Fruit fly (Drosophila melanogaster) whole organism, prepupa: Measurements from ENCODE around the gene ND-15.

ENCODE experiments used
- Blimp-1 ChIP-seq: fragments of 200-800 bp; sonication (Bioruptor generic); optimal IDR thresholded peaks from 3 replicates; lab custom pipeline; 2017; ENCODE audit warnings: missing biosample characterization, missing genetic modification characterization, mild to moderate bottlenecking, moderate library complexity, missing genetic modification reagents
- CG10631 ChIP-seq: fragments of 200-800 bp; sonication (Bioruptor generic); optimal IDR thresholded peaks from 2 replicates; lab custom pipeline; 2016; ENCODE audit warnings: missing biosample characterization, missing genetic modification characterization
- CG11294 ChIP-seq: fragments of 200-800 bp; sonication (Bioruptor generic); IDR thresholded peaks from 2 replicates; pipeline ENCODE4 v1.3.6; 2022; ENCODE audit warnings: missing biosample characterization, missing genetic modification characterization
- CG11762 ChIP-seq: fragments of 200-800 bp; sonication (Bioruptor generic); optimal IDR thresholded peaks from 3 replicates; lab custom pipeline; 2016; ENCODE audit warnings: missing biosample characterization, missing genetic modification characterization; ENCODE audit not compliant: insufficient read depth
- CG11902 ChIP-seq: fragments of 200-800 bp; sonication (Bioruptor generic); optimal IDR thresholded peaks from 3 replicates; lab custom pipeline; 2016; ENCODE audit warnings: missing biosample characterization, missing genetic modification characterization
- CG15336 ChIP-seq: fragments of 200-800 bp; sonication (Bioruptor generic); IDR thresholded peaks from 2 replicates; pipeline ENCODE4 v1.3.6; 2022; ENCODE audit warnings: missing biosample characterization, missing genetic modification characterization
- CG1621 ChIP-seq: fragments of 200-800 bp; sonication (Bioruptor generic); optimal IDR thresholded peaks from 3 replicates; lab custom pipeline; 2018; ENCODE audit warnings: missing biosample characterization, mild to moderate bottlenecking, missing genetic modification characterization
- CG3032 ChIP-seq: fragments of 200-800 bp; optimal IDR thresholded peaks from 2 replicates; lab custom pipeline; 2019; ENCODE audit warnings: missing biosample characterization, mild to moderate bottlenecking, missing genetic modification characterization, moderate library complexity
- CG31627 ChIP-seq: fragments of 200-800 bp; sonication (Bioruptor generic); optimal IDR thresholded peaks from 3 replicates; lab custom pipeline; 2016; ENCODE audit warnings: missing biosample characterization, missing genetic modification characterization
- CG32006 ChIP-seq: fragments of 200-800 bp; sonication (Bioruptor generic); optimal IDR thresholded peaks from 3 replicates; lab custom pipeline; 2017; ENCODE audit warnings: missing biosample characterization, mild to moderate bottlenecking, missing genetic modification characterization
- CG3919 ChIP-seq: fragments of 200-800 bp; sonication (Bioruptor generic); optimal IDR thresholded peaks from 3 replicates; lab custom pipeline; 2016; ENCODE audit warnings: missing biosample characterization, missing genetic modification characterization
- CG6163 ChIP-seq: fragments of 200-800 bp; sonication (Bioruptor generic); IDR thresholded peaks from 3 replicates; pipeline ENCODE4 v1.3.6; 2022; ENCODE audit warnings: missing biosample characterization, missing genetic modification characterization
- CG6276 ChIP-seq: fragments of 200-800 bp; sonication (Bioruptor generic); optimal IDR thresholded peaks from 2 replicates; lab custom pipeline; 2017; ENCODE audit warnings: missing biosample characterization, mild to moderate bottlenecking, missing genetic modification characterization
- CG6808 ChIP-seq: fragments of 200-800 bp; sonication (Bioruptor generic); optimal IDR thresholded peaks from 3 replicates; lab custom pipeline; 2017; ENCODE audit warnings: missing biosample characterization, missing genetic modification characterization, mild to moderate bottlenecking, moderate library complexity, missing genetic modification reagents
- CG8119 ChIP-seq: fragments of 200-800 bp; sonication (Bioruptor generic); IDR thresholded peaks from 3 replicates; pipeline ENCODE4 v1.3.6; 2022; ENCODE audit warnings: missing biosample characterization, missing genetic modification characterization
- CG8319 ChIP-seq: fragments of 200-800 bp; sonication (Bioruptor generic); optimal IDR thresholded peaks from 3 replicates; lab custom pipeline; 2016; ENCODE audit warnings: missing biosample characterization, missing genetic modification characterization
- CG8632 ChIP-seq: fragments of 200-800 bp; sonication (Bioruptor generic); optimal IDR thresholded peaks from 3 replicates; lab custom pipeline; 2016; ENCODE audit warnings: missing biosample characterization, missing genetic modification characterization
- CG9139 ChIP-seq: fragments of 200-800 bp; sonication (Bioruptor generic); optimal IDR thresholded peaks from 3 replicates; lab custom pipeline; 2017; ENCODE audit warnings: missing biosample characterization, mild to moderate bottlenecking, missing genetic modification characterization
- Eip78C ChIP-seq: fragments of 200-800 bp; sonication (Bioruptor generic); peaks from one replicate; lab custom pipeline; 2016; ENCODE audit warnings: missing biosample characterization, missing genetic modification characterization
- Eip93F ChIP-seq: fragments of 200-800 bp; sonication (Bioruptor generic); optimal IDR thresholded peaks from 2 replicates; lab custom pipeline; 2016; ENCODE audit warnings: missing biosample characterization, mild to moderate bottlenecking, missing genetic modification characterization
- Ets96B ChIP-seq: fragments of 200-800 bp; optimal IDR thresholded peaks from 2 replicates; lab custom pipeline; 2019; ENCODE audit warnings: missing biosample characterization, mild to moderate bottlenecking, missing genetic modification characterization, moderate library complexity
- Hr39 ChIP-seq: fragments of 200-800 bp; sonication (Bioruptor generic); optimal IDR thresholded peaks from 2 replicates; lab custom pipeline; 2016; ENCODE audit warnings: missing biosample characterization, missing genetic modification characterization
- Hr4 ChIP-seq: fragments of 200-800 bp; sonication (Bioruptor generic); optimal IDR thresholded peaks from 3 replicates; lab custom pipeline; 2016; ENCODE audit warnings: missing biosample characterization, missing genetic modification characterization
- Lpt ChIP-seq: fragments of 200-800 bp; sonication (Bioruptor generic); optimal IDR thresholded peaks from 3 replicates; lab custom pipeline; 2016; ENCODE audit warnings: missing biosample characterization, missing genetic modification characterization
- Met ChIP-seq: fragments of 200-800 bp; sonication (Bioruptor generic); optimal IDR thresholded peaks from 3 replicates; lab custom pipeline; 2016; ENCODE audit warnings: missing biosample characterization, missing genetic modification characterization
- OdsH ChIP-seq: fragments of 200-800 bp; sonication (Bioruptor generic); optimal IDR thresholded peaks from 3 replicates; lab custom pipeline; 2016; ENCODE audit warnings: missing biosample characterization, missing genetic modification characterization
- Smox ChIP-seq: fragments of 200-800 bp; sonication (Bioruptor generic); optimal IDR thresholded peaks from 3 replicates; lab custom pipeline; 2016; ENCODE audit warnings: missing biosample characterization, missing genetic modification characterization
- Sox14 ChIP-seq: fragments of 200-800 bp; sonication (Bioruptor generic); optimal IDR thresholded peaks from 3 replicates; lab custom pipeline; 2016; ENCODE audit warnings: missing biosample characterization, missing genetic modification characterization
- Sox15 ChIP-seq: fragments of 200-800 bp; sonication (Bioruptor generic); optimal IDR thresholded peaks from 3 replicates; lab custom pipeline; 2016; ENCODE audit warnings: missing biosample characterization, missing genetic modification characterization
- achi ChIP-seq: fragments of 200-800 bp; sonication (Bioruptor generic); optimal IDR thresholded peaks from 3 replicates; lab custom pipeline; 2016; ENCODE audit warnings: missing biosample characterization, missing genetic modification characterization
- acj6 ChIP-seq: fragments of 200-800 bp; sonication (Bioruptor generic); optimal IDR thresholded peaks from 3 replicates; lab custom pipeline; 2016; ENCODE audit warnings: missing biosample characterization, missing genetic modification characterization
- cyc ChIP-seq: fragments of 200-800 bp; sonication (Bioruptor generic); optimal IDR thresholded peaks from 3 replicates; lab custom pipeline; 2016; ENCODE audit warnings: missing biosample characterization, missing genetic modification characterization
- dac ChIP-seq: fragments of 200-800 bp; sonication (Bioruptor generic); optimal IDR thresholded peaks from 2 replicates; lab custom pipeline; 2017; ENCODE audit warnings: missing biosample characterization, mild to moderate bottlenecking, missing genetic modification characterization
- eg ChIP-seq: fragments of 200-800 bp; sonication (Bioruptor generic); IDR thresholded peaks from 3 replicates; pipeline ENCODE4 v1.3.6; 2022; ENCODE audit warnings: missing biosample characterization, missing genetic modification characterization
- fd59A ChIP-seq: fragments of 200-800 bp; sonication (Bioruptor generic); optimal IDR thresholded peaks from 2 replicates; lab custom pipeline; 2017; ENCODE audit warnings: missing biosample characterization, mild to moderate bottlenecking, missing genetic modification characterization, missing genetic modification reagents
- fkh ChIP-seq: fragments of 200-800 bp; sonication (Bioruptor generic); optimal IDR thresholded peaks from 3 replicates; lab custom pipeline; 2017; ENCODE audit warnings: missing biosample characterization, mild to moderate bottlenecking, missing genetic modification characterization, moderate library complexity
- lz ChIP-seq: fragments of 200-800 bp; sonication (Bioruptor generic); optimal IDR thresholded peaks from 3 replicates; lab custom pipeline; 2016; ENCODE audit warnings: missing biosample characterization, missing genetic modification characterization
- net ChIP-seq: fragments of 200-800 bp; sonication (Bioruptor generic); optimal IDR thresholded peaks from 3 replicates; lab custom pipeline; 2016; ENCODE audit warnings: missing biosample characterization, missing genetic modification characterization
- pdm3 ChIP-seq: fragments of 200-800 bp; sonication (Bioruptor generic); optimal IDR thresholded peaks from 3 replicates; lab custom pipeline; 2016; ENCODE audit warnings: missing biosample characterization, missing genetic modification characterization
- salr ChIP-seq, 2 experiments: fragments of 200-800 bp; sonication (Bioruptor generic); optimal IDR thresholded peaks; 3 replicates each; lab custom pipeline; 2016 to 2018; ENCODE audit warnings: missing biosample characterization in 2 of 2, missing genetic modification characterization in 2 of 2, mild to moderate bottlenecking in 1 of 2
- ss ChIP-seq, 2 experiments: fragments of 200-800 bp; sonication (Bioruptor generic); optimal IDR thresholded peaks; 2 replicates in 1 of 2; 3 replicates in 1 of 2; lab custom pipeline; 2017 to 2018; ENCODE audit warnings: mild to moderate bottlenecking in 2 of 2, missing biosample characterization in 2 of 2, missing genetic modification characterization in 2 of 2, moderate library complexity in 1 of 2
- svp ChIP-seq: fragments of 200-800 bp; sonication (Bioruptor generic); peaks from one replicate; lab custom pipeline; 2016; ENCODE audit warnings: missing biosample characterization, missing genetic modification characterization

ND-15 gene

dm6 chr2L:134563-135382 lies 20.2 kb downstream of the ND-15 start (continued):
- TF ChIP-seq achi (GFP tag; lab: Kevin White, UChicago) (no peak), dac (GFP tag; lab: Kevin White, UChicago) (no peak), Sox15 (no peak), fd59A (GFP tag; lab: Kevin White, UChicago) (no peak), lz (GFP tag; lab: Kevin White, UChicago) (no peak), Hr39 (GFP tag; lab: Kevin White, UChicago) (no peak), Sox14 (GFP tag; lab: Kevin White, UChicago) (no peak), Blimp-1 (GFP tag; lab: Kevin White, UChicago) (no peak), Ets96B (peak; percentile 20), CG1621 (tag; lab: Kevin White, UChicago) (no peak), CG11762 (GFP tag; lab: Kevin White, UChicago) (no peak), Smox (GFP tag; lab: Kevin White, UChicago) (no peak), Met (no peak), Eip93F (GFP tag; lab: Kevin White, UChicago) (no peak), Eip78C (GFP tag; lab: Kevin White, UChicago) (peak; percentile 86), CG11902 (GFP tag; lab: Kevin White, UChicago) (no peak), acj6 (GFP tag; lab: Kevin White, UChicago) (no peak), salr (GFP tag; optimal IDR thresholded peaks at IDR 0.05; lab: Kevin White, UChicago) (no peak), cyc (GFP tag; lab: Kevin White, UChicago) (no peak), CG6163 (GFP tag; lab: Robert Waterston, UW) (0 out of 3 replicates have a peak, but pooled peaks have one; percentile 29), CG10631 (GFP tag; lab: Kevin White, UChicago) (peak; percentile 18), CG15336 (GFP tag; lab: Robert Waterston, UW) (no peak), CG9139 (GFP tag; lab: Kevin White, UChicago) (no peak), net (peak; percentile 13)

dm6 chr2L:135383-136130 lies 21.0 kb downstream of the ND-15 start:
- TF ChIP-seq Sox15, result no peak
- peak; percentile 63 for TF ChIP-seq Eip78C (GFP tag; lab: Kevin White, UChicago)
- no peak for TF ChIP-seq CG11902 (GFP tag; lab: Kevin White, UChicago)
- TF ChIP-seq fkh (GFP tag; lab: Kevin White, UChicago), result no peak
- peak; percentile 98 for TF ChIP-seq svp
- TF ChIP-seq CG6276 (GFP tag; lab: Kevin White, UChicago), result no peak
- peak; percentile 4 for TF ChIP-seq CG3919 (GFP tag; lab: Kevin White, UChicago)
- TF ChIP-seq Hr39 (GFP tag; lab: Kevin White, UChicago), result no peak
- no peak for TF ChIP-seq CG8119 (GFP tag; lab: Robert Waterston, UW)
- TF ChIP-seq fd59A (GFP tag; lab: Kevin White, UChicago), result no peak
- TF ChIP-seq CG1621 (tag; lab: Kevin White, UChicago), result peak; percentile 36
- TF ChIP-seq OdsH, result no peak
- TF ChIP-seq CG8632 (GFP tag; lab: Kevin White, UChicago), result no peak
- no peak for TF ChIP-seq Sox14 (GFP tag; lab: Kevin White, UChicago)
- TF ChIP-seq CG8319 (GFP tag; lab: Kevin White, UChicago), result no peak
- TF ChIP-seq Blimp-1 (GFP tag; lab: Kevin White, UChicago), result no peak
- no peak for TF ChIP-seq Eip93F (GFP tag; lab: Kevin White, UChicago)
- no peak for TF ChIP-seq CG3032
- no peak for TF ChIP-seq lz (GFP tag; lab: Kevin White, UChicago)
- no peak for TF ChIP-seq net
- no peak for TF ChIP-seq CG6163 (GFP tag; lab: Robert Waterston, UW)
- peak; percentile 26 for TF ChIP-seq CG6808 (GFP tag; lab: Kevin White, UChicago)
- no peak for TF ChIP-seq pdm3
- TF ChIP-seq Met, result no peak
- TF ChIP-seq eg, result no peak
- no peak for TF ChIP-seq CG31627 (GFP tag; lab: Kevin White, UChicago)
- peak; percentile 8 to 67 for TF ChIP-seq ss (GFP tag; optimal IDR thresholded peaks at IDR 0.05; lab: Kevin White, UChicago)
- TF ChIP-seq CG9139 (GFP tag; lab: Kevin White, UChicago), result peak; percentile 47
- no peak for TF ChIP-seq CG32006 (GFP tag; lab: Kevin White, UChicago)
- no peak for TF ChIP-seq CG11294 (GFP tag; lab: Robert Waterston, UW)
- TF ChIP-seq Ets96B, result no peak
- TF ChIP-seq Smox (GFP tag; lab: Kevin White, UChicago), result no peak
- TF ChIP-seq Lpt, result no peak
- TF ChIP-seq Hr4 (GFP tag; lab: Kevin White, UChicago), result no peak
